Fruit fly (Drosophila melanogaster) whole organism, prepupa: Measurements from ENCODE around the gene CG13733.

Experiments
- Blimp-1 ChIP-seq: fragments of 200-800 bp; sonication (Bioruptor generic); optimal IDR thresholded peaks from 3 replicates; lab custom pipeline; 2017; ENCODE audit warnings: missing biosample characterization, missing genetic modification characterization, mild to moderate bottlenecking, moderate library complexity, missing genetic modification reagents
- CG9139 ChIP-seq: fragments of 200-800 bp; sonication (Bioruptor generic); optimal IDR thresholded peaks from 3 replicates; lab custom pipeline; 2017; ENCODE audit warnings: missing biosample characterization, mild to moderate bottlenecking, missing genetic modification characterization
- OdsH ChIP-seq: fragments of 200-800 bp; sonication (Bioruptor generic); optimal IDR thresholded peaks from 3 replicates; lab custom pipeline; 2016; ENCODE audit warnings: missing biosample characterization, missing genetic modification characterization
- Smox ChIP-seq: fragments of 200-800 bp; sonication (Bioruptor generic); optimal IDR thresholded peaks from 3 replicates; lab custom pipeline; 2016; ENCODE audit warnings: missing biosample characterization, missing genetic modification characterization
- Sox102F ChIP-seq: fragments of 200-800 bp; sonication (Bioruptor generic); optimal IDR thresholded peaks from 2 replicates; lab custom pipeline; 2016; ENCODE audit warnings: missing biosample characterization, mild to moderate bottlenecking, missing genetic modification characterization
- fkh ChIP-seq: fragments of 200-800 bp; sonication (Bioruptor generic); optimal IDR thresholded peaks from 3 replicates; lab custom pipeline; 2017; ENCODE audit warnings: missing biosample characterization, mild to moderate bottlenecking, missing genetic modification characterization, moderate library complexity
- pdm3 ChIP-seq: fragments of 200-800 bp; sonication (Bioruptor generic); optimal IDR thresholded peaks from 3 replicates; lab custom pipeline; 2016; ENCODE audit warnings: missing biosample characterization, missing genetic modification characterization

DNA sequence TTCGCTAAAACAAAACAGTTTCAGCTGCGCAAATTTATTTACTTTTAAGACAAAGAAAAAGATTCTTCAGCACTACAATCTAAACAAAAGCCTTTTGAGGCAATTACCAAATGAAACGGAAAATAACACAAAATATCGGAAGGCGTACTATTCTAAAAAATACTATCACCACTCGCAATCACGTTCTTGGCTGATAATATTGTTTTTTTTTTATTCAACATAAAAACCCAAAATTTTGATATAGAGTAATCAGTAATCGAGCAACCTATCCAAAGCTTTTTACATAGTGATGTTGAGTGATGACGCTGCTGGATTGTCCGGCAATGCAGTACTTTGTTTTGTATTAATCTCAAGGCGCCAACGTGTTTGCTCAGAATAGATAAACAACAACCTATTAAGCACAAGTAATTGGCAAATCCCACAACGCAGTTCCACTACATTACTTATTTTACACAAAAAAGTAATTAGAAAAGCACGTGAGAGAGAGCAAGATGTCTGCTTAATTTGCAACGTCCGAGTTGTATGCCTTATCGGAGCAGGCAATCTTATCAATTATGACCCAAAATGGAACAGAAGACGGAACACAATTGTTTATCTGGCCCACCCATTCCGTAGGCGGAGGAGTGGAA lies 47.7 kb downstream of the CG13733 start:
- peak; percentile 31 for TF ChIP-seq OdsH (GFP tag; lab: Kevin White, UChicago)
- TF ChIP-seq fkh, result peak; percentile 37
- TF ChIP-seq Sox102F (GFP tag; lab: Kevin White, UChicago), result no peak
- peak; percentile 14 for TF ChIP-seq pdm3
- TF ChIP-seq CG9139, result no peak
- TF ChIP-seq Smox (GFP tag; lab: Kevin White, UChicago), result peak; percentile 1
- TF ChIP-seq Blimp-1 (GFP tag; lab: Kevin White, UChicago), result no peak
